Worm (Caenorhabditis elegans) whole organism, L2 larva: ENCODE measurements around the gene K02H11.9.

Experiments used
- C34F6.9 ChIP-seq: fragments of 150-350 bp; optimal IDR thresholded peaks from 2 replicates; lab custom pipeline; 2014; ENCODE audit warnings: missing biosample characterization, missing genetic modification characterization
- lin-39 ChIP-seq: fragments of 150-350 bp; optimal IDR thresholded peaks from 2 replicates; lab custom pipeline; 2014; ENCODE audit warnings: missing biosample characterization, missing genetic modification reagents, missing genetic modification characterization
- lsy-2 ChIP-seq, 2 experiments: fragments of 150-350 bp in 1 of 2; sonication (generic microtip) in 1 of 2; optimal IDR thresholded peaks; 2 replicates each; lab custom pipeline; 2014 to 2017; ENCODE audit warnings: missing biosample characterization in 2 of 2, missing genetic modification characterization in 2 of 2
- nhr-12 ChIP-seq: fragments of 150-350 bp; optimal IDR thresholded peaks from 2 replicates; lab custom pipeline; 2014; ENCODE audit warnings: missing biosample characterization, missing genetic modification characterization

DNA sequence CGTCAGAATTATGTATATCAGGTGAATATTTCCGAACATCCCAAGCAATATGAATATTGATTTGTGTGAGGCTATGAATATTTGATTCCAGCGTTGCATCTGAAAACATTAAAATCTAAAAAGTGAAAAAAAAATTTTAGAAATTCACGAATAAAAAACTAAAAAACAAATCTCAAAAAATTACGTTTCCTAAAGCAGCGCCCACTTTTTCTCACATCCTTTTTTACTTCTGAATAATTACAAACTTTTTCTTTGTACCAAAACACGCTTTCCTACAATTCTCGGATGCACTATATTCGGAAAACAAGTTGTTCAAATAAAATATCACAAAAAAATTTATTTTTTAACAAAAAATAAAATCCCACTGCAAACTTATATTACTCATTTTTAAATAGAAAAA is 16.1 kb upstream of the K02H11.9 start, which contains the start of gene srsx-8:
- TF ChIP-seq C34F6.9 (tag; lab: Kevin White, UChicago) (no peak), lin-39 (no peak), nhr-12 (tag; lab: Kevin White, UChicago) (no peak), lsy-2 (tag; optimal IDR thresholded peaks at IDR 0.05; lab: Kevin White, UChicago) (no peak)
